Worm (Caenorhabditis elegans) whole organism, L2 larva: ENCODE data around the gene tag-124.

ENCODE experiments used
- ZK546.5 ChIP-seq: sonication (generic microtip); optimal IDR thresholded peaks from 2 replicates; lab custom pipeline; 2017; ENCODE audit warnings: missing biosample characterization, missing genetic modification characterization
- ceh-82 ChIP-seq: fragments of 150-350 bp; optimal IDR thresholded peaks from 2 replicates; lab custom pipeline; 2014; ENCODE audit warnings: missing biosample characterization, missing genetic modification characterization
- elt-3 ChIP-seq: sonication (generic microtip); optimal IDR thresholded peaks from 2 replicates; lab custom pipeline; 2017; ENCODE audit warnings: missing biosample characterization, missing genetic modification characterization
- lsy-2 ChIP-seq, 2 experiments: fragments of 150-350 bp in 1 of 2; sonication (generic microtip) in 1 of 2; optimal IDR thresholded peaks; 2 replicates each; lab custom pipeline; 2014 to 2017; ENCODE audit warnings: missing biosample characterization in 2 of 2, missing genetic modification characterization in 2 of 2
- nhr-12 ChIP-seq: fragments of 150-350 bp; optimal IDR thresholded peaks from 2 replicates; lab custom pipeline; 2014; ENCODE audit warnings: missing biosample characterization, missing genetic modification characterization
- nhr-129 ChIP-seq: fragments of 150-350 bp; optimal IDR thresholded peaks from 2 replicates; lab custom pipeline; 2014; ENCODE audit warnings: missing biosample characterization, missing genetic modification characterization
- nhr-21 ChIP-seq: fragments of 150-350 bp; optimal IDR thresholded peaks from 2 replicates; lab custom pipeline; 2014; ENCODE audit warnings: missing biosample characterization, missing genetic modification characterization
- nhr-237 ChIP-seq: fragments of 150-350 bp; optimal IDR thresholded peaks from 2 replicates; lab custom pipeline; 2014; ENCODE audit warnings: missing biosample characterization, missing genetic modification characterization
- snpc-4 ChIP-seq: fragments of 150-350 bp; optimal IDR thresholded peaks from 2 replicates; lab custom pipeline; 2014; ENCODE audit warnings: missing biosample characterization, missing genetic modification characterization
- unc-39 ChIP-seq: fragments of 150-350 bp; optimal IDR thresholded peaks from 2 replicates; lab custom pipeline; 2014; ENCODE audit warnings: missing biosample characterization, missing genetic modification characterization
- zag-1 ChIP-seq: fragments of 150-350 bp; optimal IDR thresholded peaks from 2 replicates; lab custom pipeline; 2014; ENCODE audit warnings: missing biosample characterization, missing genetic modification characterization

DNA sequence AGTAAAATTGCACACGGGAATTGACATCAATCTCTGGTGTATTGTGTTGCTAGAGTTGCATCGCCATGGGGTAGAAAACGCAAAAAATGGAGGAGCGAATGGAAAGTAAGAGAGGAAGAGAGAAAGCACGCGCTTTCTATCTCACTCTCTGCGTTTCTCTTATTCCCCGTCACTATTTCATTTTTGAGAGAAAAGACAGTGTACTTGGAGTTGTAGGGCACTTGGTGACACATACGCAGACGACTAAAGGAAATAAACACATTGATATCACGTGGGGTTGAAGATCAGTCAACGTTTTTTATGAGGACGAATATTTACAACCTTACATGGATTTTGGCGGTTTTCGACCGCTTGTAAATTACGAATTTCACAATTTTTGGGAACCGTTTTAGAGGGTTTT lies 12.3 kb downstream of the tag-124 start:
- TF ChIP-seq snpc-4 (tag; lab: Kevin White, UChicago): peak; percentile 53
- TF ChIP-seq nhr-21: peak; percentile 97
- TF ChIP-seq ceh-82 (tag; lab: Kevin White, UChicago): no peak
- no peak for TF ChIP-seq unc-39 (tag; lab: Kevin White, UChicago)
- no peak for TF ChIP-seq nhr-237 (tag; lab: Kevin White, UChicago)
- peak; percentile 98 for TF ChIP-seq nhr-129 (tag; lab: Kevin White, UChicago)
- TF ChIP-seq zag-1 (tag; lab: Kevin White, UChicago): peak; percentile 78
- TF ChIP-seq ZK546.5 (tag; lab: Kevin White, UChicago): no peak
- TF ChIP-seq lsy-2 (tag; optimal IDR thresholded peaks at IDR 0.05; lab: Kevin White, UChicago): peak; percentile 32 to 95
- no peak for TF ChIP-seq nhr-12 (tag; lab: Kevin White, UChicago)
- no peak for TF ChIP-seq elt-3 (tag; lab: Kevin White, UChicago)
